Fruit fly (Drosophila melanogaster) S2 (cell line): ENCODE results near the gene CG31793.

ENCODE experiments used
- CG8478 ChIP-seq: fragments of >200 bp; optimal IDR thresholded peaks from 2 replicates; lab custom pipeline; 2018
- CTCF ChIP-seq, 2 experiments: fragments of >200 bp; optimal IDR thresholded peaks; 2 replicates each; lab custom pipeline; 2018

DNA sequence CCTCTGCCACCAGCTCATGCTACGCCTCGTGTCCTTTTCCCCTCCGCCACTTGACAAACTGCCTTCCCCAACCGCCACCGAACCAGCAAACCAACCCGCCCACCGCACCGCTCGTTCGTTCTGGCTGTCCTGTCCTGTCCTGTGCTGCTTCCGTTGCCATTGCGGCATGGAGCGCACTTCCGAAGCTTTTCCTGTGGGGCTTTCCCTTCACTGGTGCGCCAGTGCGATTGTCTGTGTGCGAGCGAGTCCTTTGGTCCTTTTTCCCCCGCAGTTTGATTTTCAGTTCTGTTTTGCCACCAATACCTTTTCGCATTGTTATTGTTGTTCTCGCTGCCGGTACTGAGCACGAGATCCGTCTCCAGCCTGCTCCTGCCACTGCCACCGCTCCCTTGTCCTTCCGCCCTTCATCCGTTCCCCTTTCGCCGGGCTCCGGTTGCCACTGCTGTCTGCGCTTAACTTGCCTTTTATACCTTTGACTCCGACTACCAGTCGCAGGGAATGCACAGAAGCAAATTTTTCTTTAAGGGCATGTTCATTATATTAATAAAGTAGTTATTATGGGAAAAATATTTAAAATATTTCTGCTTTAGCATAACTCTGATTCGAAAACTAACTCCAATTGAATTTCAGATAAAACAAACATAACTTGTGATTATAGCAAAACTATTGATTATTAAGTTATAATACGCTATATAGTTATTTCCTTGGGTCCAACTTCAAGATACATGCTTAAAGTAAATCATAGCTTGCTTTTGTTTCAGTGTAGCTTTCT, 21.0 kb downstream of the CG31793 start:
- TF ChIP-seq CTCF (optimal IDR thresholded peaks at IDR 0.05; lab: Kevin White, UChicago) (no peak), CG8478 (lab: Kevin White, UChicago) (no peak)
